Worm (Caenorhabditis elegans) whole organism, midembryonic: ENCODE data around the gene F08C6.5.

Experiments
- T22C8.4 ChIP-seq: fragments of 200-800 bp; sonication (Bioruptor generic); IDR thresholded peaks from 2 replicates; pipeline ENCODE4 v1.3.6; 2022; ENCODE audit warnings: missing genetic modification characterization, missing compliant biosample characterization
- cog-1 ChIP-seq: sonication (generic microtip); optimal IDR thresholded peaks from 2 replicates; lab custom pipeline; 2016; ENCODE audit warnings: missing genetic modification characterization, missing compliant biosample characterization
- flt-1 ChIP-seq: fragments of 200-800 bp; sonication (Bioruptor generic); IDR thresholded peaks from 2 replicates; pipeline ENCODE4 v1.3.6; 2022; ENCODE audit warnings: missing genetic modification characterization, missing compliant biosample characterization
- klf-2 ChIP-seq: fragments of 200-800 bp; sonication (Bioruptor generic); conservative IDR thresholded peaks from 2 replicates; pipeline ENCODE4 v1.3.6; 2022; ENCODE audit warnings: missing genetic modification reagents, missing genetic modification characterization, missing compliant biosample characterization
- med-1 ChIP-seq: sonication (generic microtip); optimal IDR thresholded peaks from 2 replicates; lab custom pipeline; 2017; ENCODE audit warnings: missing genetic modification characterization, mild to moderate bottlenecking, missing compliant biosample characterization, antibody characterized with exemption, missing genetic modification reagents; ENCODE audit not compliant: insufficient read depth
- ref-1 ChIP-seq: fragments of 200-800 bp; sonication (Bioruptor generic); conservative IDR thresholded peaks from 2 replicates; pipeline ENCODE4 v1.3.6; 2022; ENCODE audit warnings: missing genetic modification reagents, missing genetic modification characterization, missing compliant biosample characterization
- tab-1 ChIP-seq: fragments of 200-800 bp; sonication (Bioruptor generic); IDR thresholded peaks from 2 replicates; pipeline ENCODE4 v1.3.6; 2022; ENCODE audit warnings: missing genetic modification characterization, missing compliant biosample characterization
- ztf-23 ChIP-seq: fragments of 200-800 bp; sonication (Bioruptor generic); IDR thresholded peaks from 2 replicates; pipeline ENCODE4 v1.3.6; 2022; ENCODE audit warnings: missing genetic modification reagents, missing genetic modification characterization, missing compliant biosample characterization
- ztf-29 ChIP-seq: fragments of 200-800 bp; sonication (Bioruptor generic); IDR thresholded peaks from 2 replicates; pipeline ENCODE4 v1.3.6; 2022; ENCODE audit warnings: missing genetic modification reagents, missing genetic modification characterization, missing compliant biosample characterization

- TF ChIP-seq T22C8.4 (GFP tag; lab: Robert Waterston, UW) (no peak), flt-1 (no peak), cog-1 (tag; lab: Kevin White, UChicago) (no peak), med-1 (GFP tag; lab: Kevin White, UChicago) (no peak), klf-2 (no peak), ref-1 (GFP tag; lab: Robert Waterston, UW) (no peak), tab-1 (no peak), ztf-23 (GFP tag; lab: Robert Waterston, UW) (no peak), ztf-29 (no peak)
Measured at ce11 chrX:7563425-7563824, 4.2 kb downstream of the F08C6.5 start.
